Worm (Caenorhabditis elegans): ENCODE results near the gene R07B7.6.

R07B7.6 gene

DNA sequence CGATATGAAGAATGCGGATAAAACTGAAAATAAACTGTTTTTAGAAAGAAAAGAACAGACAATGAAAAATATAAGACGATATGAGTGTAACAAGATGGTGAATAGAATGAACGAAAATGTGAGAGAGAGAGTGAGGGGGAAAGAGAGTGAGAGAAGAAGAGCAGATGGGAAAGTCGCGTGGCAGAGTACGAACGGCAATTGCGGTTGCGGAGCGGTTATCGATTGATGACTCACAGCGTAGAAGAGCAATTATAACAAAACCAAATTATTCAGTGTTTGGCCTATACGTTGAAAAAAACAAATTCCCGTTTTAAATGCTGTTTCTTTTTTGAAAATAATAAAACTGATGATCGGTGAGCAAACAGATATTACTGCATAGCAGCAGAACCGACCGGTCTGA is 9.4 kb downstream of the R07B7.6 start, which contains the start of gene pqn-53:
pqn-53 (minus strand) TSS at position 23 of the 400 bp plus-strand sequence.
- TF ChIP-seq ztf-4 (tag; optimal IDR thresholded peaks at IDR 0.05) (no peak), ZK546.5 (tag; optimal IDR thresholded peaks at IDR 0.05) (no peak), nhr-237 (tag; optimal IDR thresholded peaks at IDR 0.05) (no peak), nhr-129 (tag; optimal IDR thresholded peaks at IDR 0.05) (peak; percentile 52), lin-39 (tag; optimal IDR thresholded peaks at IDR 0.05) (no peak), unc-55 (GFP tag; optimal IDR thresholded peaks at IDR 0.05) (peak; percentile 16), sma-3 (GFP tag; optimal IDR thresholded peaks at IDR 0.05) (no peak), nhr-11 (tag; optimal IDR thresholded peaks at IDR 0.05) (no peak), F13H6.1 (tag; optimal IDR thresholded peaks at IDR 0.05) (peak; percentile 0), crh-2 (tag; optimal IDR thresholded peaks at IDR 0.05) (peak; percentile 57), R02D3.7 (tag; optimal IDR thresholded peaks at IDR 0.05) (no peak), dmd-4 (tag; optimal IDR thresholded peaks at IDR 0.05) (no peak), mdl-1 (tag; optimal IDR thresholded peaks at IDR 0.05) (peak in 1 of 2 experiments; percentile 44), unc-62 (GFP tag; optimal IDR thresholded peaks at IDR 0.05) (no peak), C34F6.9 (tag; optimal IDR thresholded peaks at IDR 0.05) (peak; percentile 64), mbf-1 (tag; optimal IDR thresholded peaks at IDR 0.05) (no peak), fos-1 (tag; optimal IDR thresholded peaks at IDR 0.05) (peak; percentile 93), nhr-10 (tag; optimal IDR thresholded peaks at IDR 0.05) (no peak), Y55F3AM.14 (GFP tag; optimal IDR thresholded peaks at IDR 0.05) (no peak), lin-11 (tag; optimal IDR thresholded peaks at IDR 0.05) (peak; percentile 3), ama-1 (optimal IDR thresholded peaks at IDR 0.05) (no peak), lsy-2 (tag; optimal IDR thresholded peaks at IDR 0.05) (peak in 1 of 2 experiments; percentile 8), snpc-4 (tag; optimal IDR thresholded peaks at IDR 0.05) (no peak), egl-27 (tag; optimal IDR thresholded peaks at IDR 0.05) (no peak), gmeb-1 (tag; optimal IDR thresholded peaks at IDR 0.05) (no peak), ceh-16 (tag; optimal IDR thresholded peaks at IDR 0.05) (no peak), aly-2 (tag; optimal IDR thresholded peaks at IDR 0.05) (no peak)

DNA sequence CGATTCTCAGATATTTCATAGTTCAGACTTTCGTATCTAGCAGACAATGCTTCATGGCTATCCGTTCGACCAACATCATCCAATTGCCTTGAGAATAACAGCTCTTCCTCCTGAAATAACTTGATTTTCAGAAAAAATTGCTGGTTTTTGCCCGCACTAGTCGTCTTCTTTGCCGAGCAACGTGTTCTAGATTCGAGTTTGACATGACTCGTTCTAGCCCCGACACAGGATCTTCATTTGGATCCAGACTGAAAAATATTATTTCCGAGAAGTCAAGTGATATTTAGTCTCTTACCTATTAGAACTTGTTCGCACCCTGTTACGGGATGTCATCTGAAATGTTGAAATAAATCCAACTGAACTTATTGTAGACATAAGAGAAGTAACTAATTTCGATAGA is 11.8 kb downstream of the R07B7.6 start, which contains the start of gene clh-6:
clh-6 (minus strand) TSS at position 333 of the 400 bp plus-strand sequence.
- TF ChIP-seq mab-5 (tag; optimal IDR thresholded peaks at IDR 0.05): no peak
- TF ChIP-seq alr-1 (tag; optimal IDR thresholded peaks at IDR 0.05): no peak
- no peak for TF ChIP-seq crh-2 (tag; optimal IDR thresholded peaks at IDR 0.05)
- TF ChIP-seq ama-1 (optimal IDR thresholded peaks at IDR 0.05): peak; percentile 58
- no peak for TF ChIP-seq elt-3 (tag; optimal IDR thresholded peaks at IDR 0.05)
- TF ChIP-seq peb-1 (tag; optimal IDR thresholded peaks at IDR 0.05): no peak
- peak; percentile 0 for TF ChIP-seq nhr-21 (tag; optimal IDR thresholded peaks at IDR 0.05)
- no peak for TF ChIP-seq egl-27 (tag; optimal IDR thresholded peaks at IDR 0.05)
- TF ChIP-seq nhr-10 (tag; optimal IDR thresholded peaks at IDR 0.05): no peak
- no peak for TF ChIP-seq lsy-2 (tag; optimal IDR thresholded peaks at IDR 0.05)
- no peak for TF ChIP-seq nhr-237 (tag; optimal IDR thresholded peaks at IDR 0.05)
- TF ChIP-seq nhr-129 (tag; optimal IDR thresholded peaks at IDR 0.05): no peak
- TF ChIP-seq skn-1 (tag; optimal IDR thresholded peaks at IDR 0.05): no peak
- TF ChIP-seq zag-1 (tag; optimal IDR thresholded peaks at IDR 0.05): no peak
- no peak for TF ChIP-seq Y55F3AM.14 (GFP tag; optimal IDR thresholded peaks at IDR 0.05)
- no peak for TF ChIP-seq ztf-11 (tag; optimal IDR thresholded peaks at IDR 0.05)
- TF ChIP-seq aly-2 (tag; optimal IDR thresholded peaks at IDR 0.05): no peak
- TF ChIP-seq elt-1 (tag; optimal IDR thresholded peaks at IDR 0.05): no peak

DNA sequence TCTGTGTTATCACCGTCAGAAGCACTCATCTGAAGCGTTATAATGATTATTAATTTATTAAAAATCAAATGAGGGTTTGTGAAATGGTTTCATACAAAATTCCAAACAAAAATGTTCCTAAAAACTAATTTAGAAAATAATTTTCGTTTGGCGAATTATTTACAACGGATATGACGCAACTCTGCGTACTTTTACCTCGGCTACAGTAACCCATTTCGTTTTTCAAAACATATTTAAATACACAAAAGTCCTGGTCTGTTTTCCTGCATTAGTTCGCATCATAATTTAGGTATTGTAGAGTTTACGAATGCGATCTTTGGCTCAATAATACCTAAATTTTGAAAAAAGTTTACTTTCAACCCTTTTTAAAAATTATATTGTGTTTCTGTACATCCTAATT is 15.1 kb downstream of the R07B7.6 start, which contains the start of gene R07B7.2:
R07B7.2 (minus strand) TSS at position 35 of the 400 bp plus-strand sequence.
- no peak for TF ChIP-seq nhr-12 (tag; optimal IDR thresholded peaks at IDR 0.05)
- no peak for TF ChIP-seq snpc-4 (tag; optimal IDR thresholded peaks at IDR 0.05)
- TF ChIP-seq egl-27 (tag; optimal IDR thresholded peaks at IDR 0.05): no peak
- TF ChIP-seq unc-55 (GFP tag; optimal IDR thresholded peaks at IDR 0.05): no peak
- TF ChIP-seq ztf-4 (tag; optimal IDR thresholded peaks at IDR 0.05): no peak
- no peak for TF ChIP-seq crh-2 (tag; optimal IDR thresholded peaks at IDR 0.05)
- TF ChIP-seq ZK546.5 (tag; optimal IDR thresholded peaks at IDR 0.05): no peak
- no peak for TF ChIP-seq ceh-82 (tag; optimal IDR thresholded peaks at IDR 0.05)
- no peak for TF ChIP-seq dmd-4 (tag; optimal IDR thresholded peaks at IDR 0.05)
- no peak for TF ChIP-seq unc-62 (GFP tag; optimal IDR thresholded peaks at IDR 0.05)
- TF ChIP-seq elt-3 (tag; optimal IDR thresholded peaks at IDR 0.05): no peak

DNA sequence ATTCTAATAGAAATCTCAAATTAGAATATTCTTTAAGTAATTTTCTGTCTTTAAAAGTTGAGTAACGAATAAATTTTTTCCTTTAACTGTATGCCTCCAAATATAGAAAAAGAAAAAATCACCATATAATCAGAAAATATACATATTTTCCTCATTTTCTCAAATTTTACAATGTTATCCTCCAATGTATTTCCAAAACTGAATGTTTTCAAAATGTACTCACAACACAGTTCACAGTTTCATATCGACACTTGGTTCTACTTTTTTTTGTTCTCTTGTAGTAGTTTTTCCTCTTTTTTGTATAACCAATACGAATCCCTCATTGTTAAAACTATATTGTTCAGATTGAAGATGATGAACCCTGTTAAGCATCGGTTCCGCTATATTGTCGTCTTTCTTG is 21.2 kb downstream of the R07B7.6 start, which contains the start of gene F10C2.7:
F10C2.7 (plus strand) TSS at position 301 of the 400 bp plus-strand sequence.
- TF ChIP-seq R02D3.7 (tag; optimal IDR thresholded peaks at IDR 0.05) (no peak), unc-55 (GFP tag; optimal IDR thresholded peaks at IDR 0.05) (no peak), alr-1 (tag; optimal IDR thresholded peaks at IDR 0.05) (no peak), ztf-1 (GFP tag; conservative IDR thresholded peaks at IDR 0.05) (no peak), crh-2 (tag; optimal IDR thresholded peaks at IDR 0.05) (no peak), blmp-1 (tag; optimal IDR thresholded peaks at IDR 0.05; ENCODE audit: insufficient read depth) (no peak), mdl-1 (tag; optimal IDR thresholded peaks at IDR 0.05) (no peak), sma-9 (GFP tag; optimal IDR thresholded peaks at IDR 0.05) (no peak), sma-9 (tag; optimal IDR thresholded peaks at IDR 0.05) (no peak), nhr-11 (tag; optimal IDR thresholded peaks at IDR 0.05) (no peak), elt-1 (tag; optimal IDR thresholded peaks at IDR 0.05) (no peak), mbf-1 (tag; optimal IDR thresholded peaks at IDR 0.05) (no peak), unc-39 (tag; optimal IDR thresholded peaks at IDR 0.05) (no peak), egl-27 (tag; optimal IDR thresholded peaks at IDR 0.05) (no peak), nhr-23 (tag; optimal IDR thresholded peaks at IDR 0.05) (no peak), unc-62 (GFP tag; optimal IDR thresholded peaks at IDR 0.05) (no peak), lin-13 (GFP tag; optimal IDR thresholded peaks at IDR 0.05) (no peak)
